Worm (Caenorhabditis elegans) whole organism, L3 larva: ENCODE data around the gene K02E11.10.

ENCODE experiments used
- R02D3.7 ChIP-seq: fragments of 150-350 bp; optimal IDR thresholded peaks from 2 replicates; lab custom pipeline; 2014; ENCODE audit warnings: missing biosample characterization, missing genetic modification characterization
- ZK546.5 ChIP-seq: sonication (generic microtip); optimal IDR thresholded peaks from 2 replicates; lab custom pipeline; 2017; ENCODE audit warnings: missing biosample characterization, missing genetic modification characterization
- aly-2 ChIP-seq: fragments of 150-350 bp; optimal IDR thresholded peaks from 2 replicates; lab custom pipeline; 2014; ENCODE audit warnings: missing biosample characterization, missing genetic modification characterization
- ama-1 ChIP-seq: fragments of 150-350 bp; optimal IDR thresholded peaks from 2 replicates; lab custom pipeline; 2018
- ceh-16 ChIP-seq: sonication (generic microtip); optimal IDR thresholded peaks from 2 replicates; lab custom pipeline; 2017; ENCODE audit warnings: missing biosample characterization, missing genetic modification characterization
- ceh-28 ChIP-seq: fragments of 150-350 bp; optimal IDR thresholded peaks from 2 replicates; lab custom pipeline; 2014; ENCODE audit warnings: missing biosample characterization, missing genetic modification reagents, missing genetic modification characterization
- ceh-82 ChIP-seq: fragments of 150-350 bp; optimal IDR thresholded peaks from 2 replicates; lab custom pipeline; 2014; ENCODE audit warnings: missing biosample characterization, missing genetic modification characterization
- ceh-9 ChIP-seq: sonication (generic microtip); optimal IDR thresholded peaks from 2 replicates; lab custom pipeline; 2018; ENCODE audit warnings: missing biosample characterization, missing genetic modification characterization
- daf-12 ChIP-seq: fragments of 150-350 bp; optimal IDR thresholded peaks from 2 replicates; lab custom pipeline; 2014; ENCODE audit warnings: missing biosample characterization, missing genetic modification reagents, missing genetic modification characterization
- egl-27 ChIP-seq: sonication (generic microtip); optimal IDR thresholded peaks from 4 replicates; lab custom pipeline; 2017; ENCODE audit warnings: missing biosample characterization, missing genetic modification reagents, missing genetic modification characterization
- egl-5 ChIP-seq: fragments of 150-350 bp; optimal IDR thresholded peaks from 2 replicates; lab custom pipeline; 2017; ENCODE audit warnings: missing biosample characterization, missing genetic modification reagents, missing genetic modification characterization, inconsistent platforms
- elt-1 ChIP-seq: fragments of 150-350 bp; optimal IDR thresholded peaks from 2 replicates; lab custom pipeline; 2014; ENCODE audit warnings: missing biosample characterization, missing genetic modification characterization
- elt-2 ChIP-seq: sonication (generic microtip); optimal IDR thresholded peaks from 2 replicates; lab custom pipeline; 2016; ENCODE audit warnings: missing genetic modification reagents, mild to moderate bottlenecking, missing genetic modification characterization, missing compliant biosample characterization
- elt-3 ChIP-seq, 3 experiments: fragments of 150-350 bp in 1 of 3; sonication (generic microtip) in 2 of 3; optimal IDR thresholded peaks; 2 replicates in 2 of 3; 4 replicates in 1 of 3; lab custom pipeline; 2014 to 2017; ENCODE audit warnings: missing biosample characterization in 3 of 3, missing genetic modification characterization in 3 of 3
- eor-1 ChIP-seq, 2 experiments: fragments of 150-350 bp; optimal IDR thresholded peaks; 2 replicates each; lab custom pipeline; 2014 to 2018; ENCODE audit warnings: missing biosample characterization in 2 of 2, missing genetic modification characterization in 2 of 2
- fkh-2 ChIP-seq: fragments of 150-350 bp; optimal IDR thresholded peaks from 2 replicates; lab custom pipeline; 2014; ENCODE audit warnings: missing biosample characterization, missing genetic modification reagents, missing genetic modification characterization
- fos-1 ChIP-seq: fragments of 150-350 bp; optimal IDR thresholded peaks from 2 replicates; lab custom pipeline; 2014; ENCODE audit warnings: missing biosample characterization, missing genetic modification characterization
- hmg-11 ChIP-seq: sonication (generic microtip); optimal IDR thresholded peaks from 2 replicates; lab custom pipeline; 2016; ENCODE audit warnings: missing genetic modification characterization, missing compliant biosample characterization
- jun-1 ChIP-seq: fragments of 150-350 bp; optimal IDR thresholded peaks from 2 replicates; lab custom pipeline; 2014; ENCODE audit warnings: missing biosample characterization, missing genetic modification reagents, missing genetic modification characterization
- lin-15B ChIP-seq: fragments of 150-350 bp; optimal IDR thresholded peaks from 2 replicates; lab custom pipeline; 2014; ENCODE audit warnings: missing biosample characterization, missing genetic modification characterization
- lin-39 ChIP-seq: fragments of 150-350 bp; optimal IDR thresholded peaks from 2 replicates; lab custom pipeline; 2018; ENCODE audit warnings: missing biosample characterization, missing genetic modification reagents, missing genetic modification characterization
- lsy-12 ChIP-seq: sonication (generic microtip); optimal IDR thresholded peaks from 2 replicates; lab custom pipeline; 2016; ENCODE audit warnings: mild to moderate bottlenecking, missing genetic modification characterization, missing compliant biosample characterization
- mdl-1 ChIP-seq: fragments of 150-350 bp; optimal IDR thresholded peaks from 2 replicates; lab custom pipeline; 2014; ENCODE audit warnings: missing biosample characterization, missing genetic modification characterization
- mml-1 ChIP-seq: fragments of 150-350 bp; sonication (generic microtip); optimal IDR thresholded peaks from 3 replicates; lab custom pipeline; 2014; ENCODE audit warnings: missing biosample characterization, missing genetic modification characterization
- nfya-1 ChIP-seq: sonication (generic microtip); optimal IDR thresholded peaks from 2 replicates; lab custom pipeline; 2017; ENCODE audit warnings: missing genetic modification characterization, mild to moderate bottlenecking, missing compliant biosample characterization, antibody characterized with exemption, moderate library complexity; ENCODE audit not compliant: insufficient read depth
- nhr-11 ChIP-seq: fragments of 150-350 bp; optimal IDR thresholded peaks from 2 replicates; lab custom pipeline; 2014; ENCODE audit warnings: missing biosample characterization, missing genetic modification characterization
- nhr-23 ChIP-seq: fragments of 150-350 bp; optimal IDR thresholded peaks from 2 replicates; lab custom pipeline; 2014; ENCODE audit warnings: missing biosample characterization, missing genetic modification reagents, missing genetic modification characterization
- nhr-237 ChIP-seq: fragments of 150-350 bp; optimal IDR thresholded peaks from 2 replicates; lab custom pipeline; 2014; ENCODE audit warnings: missing biosample characterization, missing genetic modification characterization
- nhr-25 ChIP-seq: sonication (generic microtip); optimal IDR thresholded peaks from 2 replicates; lab custom pipeline; 2017; ENCODE audit warnings: missing biosample characterization, missing genetic modification characterization
- nhr-28 ChIP-seq: fragments of 150-350 bp; optimal IDR thresholded peaks from 2 replicates; lab custom pipeline; 2014; ENCODE audit warnings: missing biosample characterization, missing genetic modification characterization
- nhr-43 ChIP-seq: sonication (generic microtip); optimal IDR thresholded peaks from 2 replicates; lab custom pipeline; 2016; ENCODE audit warnings: mild to moderate bottlenecking, missing genetic modification characterization, missing compliant biosample characterization; ENCODE audit not compliant: poor library complexity, severe bottlenecking
- nhr-67 ChIP-seq: fragments of 150-350 bp; optimal IDR thresholded peaks from 2 replicates; lab custom pipeline; 2014; ENCODE audit warnings: missing biosample characterization, missing genetic modification characterization
- nhr-76 ChIP-seq: fragments of 150-350 bp; sonication (generic microtip); optimal IDR thresholded peaks from 5 replicates; lab custom pipeline; 2014; ENCODE audit warnings: missing biosample characterization, missing genetic modification characterization
- nhr-77 ChIP-seq: fragments of 150-350 bp; optimal IDR thresholded peaks from 2 replicates; lab custom pipeline; 2014; ENCODE audit warnings: missing biosample characterization, missing genetic modification characterization
- pha-4 ChIP-seq: fragments of 150-350 bp; optimal IDR thresholded peaks from 2 replicates; lab custom pipeline; 2014; ENCODE audit warnings: missing biosample characterization, missing genetic modification reagents, missing genetic modification characterization
- sea-2 ChIP-seq: fragments of 150-350 bp; sonication (generic microtip); optimal IDR thresholded peaks from 4 replicates; lab custom pipeline; 2014; ENCODE audit warnings: missing biosample characterization, missing genetic modification reagents, missing genetic modification characterization
- skn-1 ChIP-seq: fragments of 150-350 bp; optimal IDR thresholded peaks from 2 replicates; lab custom pipeline; 2014; ENCODE audit warnings: missing biosample characterization, missing genetic modification characterization
- snpc-4 ChIP-seq: fragments of 150-350 bp; optimal IDR thresholded peaks from 2 replicates; lab custom pipeline; 2014; ENCODE audit warnings: missing biosample characterization, missing genetic modification characterization
- tbx-2 ChIP-seq: sonication (generic microtip); optimal IDR thresholded peaks from 2 replicates; lab custom pipeline; 2016; ENCODE audit warnings: mild to moderate bottlenecking, missing genetic modification characterization, missing compliant biosample characterization
- unc-39 ChIP-seq: sonication (generic microtip); optimal IDR thresholded peaks from 4 replicates; lab custom pipeline; 2017; ENCODE audit warnings: missing biosample characterization, missing genetic modification characterization
- unc-62 ChIP-seq: fragments of 150-350 bp; sonication (generic microtip); optimal IDR thresholded peaks from 4 replicates; lab custom pipeline; 2014; ENCODE audit warnings: missing biosample characterization, missing genetic modification reagents, missing genetic modification characterization
- zag-1 ChIP-seq: fragments of 150-350 bp; optimal IDR thresholded peaks from 2 replicates; lab custom pipeline; 2014; ENCODE audit warnings: missing biosample characterization, missing genetic modification characterization
- ztf-11 ChIP-seq: fragments of 150-350 bp; optimal IDR thresholded peaks from 2 replicates; lab custom pipeline; 2014; ENCODE audit warnings: missing biosample characterization, missing genetic modification characterization
- ztf-4 ChIP-seq: fragments of 150-350 bp; optimal IDR thresholded peaks from 2 replicates; lab custom pipeline; 2014; ENCODE audit warnings: missing biosample characterization, missing genetic modification characterization

Gene K02E11.10

DNA sequence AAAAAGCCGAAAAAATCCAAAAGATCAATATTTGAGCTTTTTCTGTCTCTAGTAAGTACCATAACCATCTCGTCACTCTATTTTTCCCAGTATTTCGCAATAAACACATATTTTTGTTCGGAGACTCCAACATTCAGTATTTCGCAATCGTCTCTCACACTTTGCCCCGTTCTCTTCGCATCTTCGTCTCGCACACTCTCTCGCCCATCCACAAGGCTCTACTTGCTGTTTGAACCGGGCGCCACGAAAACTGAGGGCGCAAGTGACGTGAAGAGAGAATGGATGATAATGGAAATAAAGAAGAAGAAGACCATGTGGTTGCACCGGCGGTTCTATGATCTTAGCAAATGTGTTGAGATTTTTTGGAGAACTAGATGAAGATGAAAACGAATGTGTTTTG is 40.9 kb downstream of the K02E11.10 start (continued):
- TF ChIP-seq daf-12 (tag; lab: Kevin White, UChicago), result no peak
- peak; percentile 87 for TF ChIP-seq egl-5 (tag; lab: Kevin White, UChicago)
- peak; percentile 83 for TF ChIP-seq lin-15B (tag; lab: Kevin White, UChicago)
- TF ChIP-seq skn-1 (tag; lab: Kevin White, UChicago), result peak; percentile 92
- peak; percentile 85 for TF ChIP-seq elt-2 (tag; lab: Kevin White, UChicago)
- no peak for TF ChIP-seq fos-1 (tag; lab: Kevin White, UChicago)
- peak; percentile 91 for TF ChIP-seq nhr-11 (tag; lab: Kevin White, UChicago)
- TF ChIP-seq nhr-76 (tag; lab: Kevin White, UChicago), result no peak
- peak; percentile 17 for TF ChIP-seq ztf-4 (tag; lab: Kevin White, UChicago)
- peak; percentile 76 for TF ChIP-seq fkh-2 (tag; lab: Kevin White, UChicago)
- TF ChIP-seq pha-4, result peak; percentile 96
- TF ChIP-seq mml-1, result no peak

DNA sequence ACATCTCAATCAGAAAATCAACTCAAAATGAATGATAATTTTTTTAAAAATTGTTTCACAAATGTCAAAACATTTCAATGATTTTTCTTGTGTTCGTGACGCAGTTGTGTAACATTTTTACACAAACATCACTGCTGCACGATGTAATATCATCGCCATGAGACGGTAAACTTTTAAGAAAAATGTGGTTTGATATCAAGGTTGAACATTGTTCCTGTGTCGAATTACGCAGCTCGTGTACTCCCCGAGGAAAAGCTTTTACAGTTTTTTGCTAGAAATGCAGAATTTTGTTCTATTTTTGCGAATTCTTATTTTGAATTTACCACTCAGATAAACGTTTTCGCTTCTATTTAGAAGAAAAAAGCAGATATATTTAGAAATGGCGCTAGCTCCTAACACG is 43.3 kb downstream of the K02E11.10 start:
- TF ChIP-seq daf-12 (tag; lab: Kevin White, UChicago), result no peak
- peak; percentile 57 for TF ChIP-seq nhr-25
- TF ChIP-seq nhr-43 (tag; lab: Kevin White, UChicago), result peak; percentile 77
- no peak for TF ChIP-seq hmg-11 (tag; lab: Kevin White, UChicago)
- no peak for TF ChIP-seq ceh-28 (tag; lab: Kevin White, UChicago)
- TF ChIP-seq ztf-4 (tag; lab: Kevin White, UChicago), result peak; percentile 9
- peak; percentile 10 for TF ChIP-seq lsy-12 (tag; lab: Kevin White, UChicago)
- TF ChIP-seq lin-15B (tag; lab: Kevin White, UChicago), result peak; percentile 14
- TF ChIP-seq nfya-1 (tag; lab: Kevin White, UChicago), result peak; percentile 40
- peak; percentile 58 for TF ChIP-seq ama-1 (lab: Kevin White, UChicago)
- peak; percentile 16 for TF ChIP-seq R02D3.7 (tag; lab: Kevin White, UChicago)
- peak; percentile 30 for TF ChIP-seq elt-2 (tag; lab: Kevin White, UChicago)

DNA sequence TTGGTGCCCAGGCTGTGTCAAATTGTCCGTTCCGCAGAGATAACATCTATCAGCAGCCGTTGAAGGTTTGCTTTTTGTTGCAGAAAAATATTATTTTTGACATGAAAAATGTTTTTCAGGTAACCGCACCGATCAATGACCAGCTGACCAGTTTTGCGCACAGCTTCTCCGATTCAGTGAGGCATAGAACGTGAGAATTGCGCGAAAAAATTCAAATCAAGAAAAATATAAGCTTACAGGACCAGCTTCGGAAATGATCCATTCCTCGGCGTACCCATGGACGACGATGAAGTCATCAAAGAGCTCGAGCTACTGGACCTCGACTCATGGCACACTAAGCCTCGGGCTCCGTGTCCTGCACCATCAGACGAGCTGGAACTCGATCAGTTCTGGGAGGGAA is 46.4 kb downstream of the K02E11.10 start:
- TF ChIP-seq ama-1 (lab: Kevin White, UChicago) (peak; percentile 40), ceh-9 (tag; lab: Kevin White, UChicago) (no peak)

DNA sequence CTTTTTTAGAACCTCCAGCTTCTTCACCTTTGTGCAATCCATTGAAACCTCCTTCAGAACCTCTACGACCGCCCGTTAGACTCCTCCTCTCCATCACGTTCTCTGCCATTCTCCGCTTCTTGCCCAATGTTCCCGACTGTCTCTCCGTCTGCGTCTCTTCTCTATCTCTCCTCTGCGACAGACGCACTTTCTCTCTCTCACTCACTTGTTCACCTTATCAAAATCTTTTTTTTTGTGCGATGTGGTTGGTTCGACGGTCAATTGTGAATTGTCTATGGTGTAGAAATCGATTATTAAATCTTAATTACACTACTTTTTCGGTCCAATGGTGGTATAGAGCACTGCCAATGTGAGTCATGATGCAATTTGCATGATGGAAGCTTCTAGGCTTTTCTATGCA is 47.5 kb downstream of the K02E11.10 start, which contains the start of gene atfs-1:
Gene atfs-1 (plus strand): TSS at position 213 of the 400 bp plus-strand sequence.
- TF ChIP-seq nhr-77 (peak; percentile 47), nhr-67 (tag; lab: Kevin White, UChicago) (no peak), hmg-11 (tag; lab: Kevin White, UChicago) (peak; percentile 81), ztf-4 (tag; lab: Kevin White, UChicago) (no peak), ceh-9 (tag; lab: Kevin White, UChicago) (no peak), ceh-16 (tag; lab: Kevin White, UChicago) (no peak), nhr-76 (tag; lab: Kevin White, UChicago) (no peak), mdl-1 (tag; lab: Kevin White, UChicago) (no peak), nhr-43 (tag; lab: Kevin White, UChicago) (peak; percentile 54), ztf-11 (tag; lab: Kevin White, UChicago) (no peak), lin-39 (peak; percentile 53), unc-62 (GFP tag; lab: Kevin White, UChicago) (no peak), zag-1 (tag; lab: Kevin White, UChicago) (no peak), nhr-23 (peak; percentile 57), tbx-2 (no peak), elt-1 (tag; lab: Kevin White, UChicago) (no peak), nhr-11 (tag; lab: Kevin White, UChicago) (no peak), lin-15B (tag; lab: Kevin White, UChicago) (peak; percentile 33), snpc-4 (peak; percentile 35), jun-1 (tag; lab: Kevin White, UChicago) (peak; percentile 32), R02D3.7 (tag; lab: Kevin White, UChicago) (peak; percentile 44), egl-27 (tag; lab: Kevin White, UChicago) (no peak), sea-2 (no peak), elt-3 (tag; optimal IDR thresholded peaks at IDR 0.05; lab: Kevin White, UChicago) (no peak), aly-2 (tag; lab: Kevin White, UChicago) (no peak), fos-1 (tag; lab: Kevin White, UChicago) (no peak), unc-39 (tag; lab: Kevin White, UChicago) (no peak), lsy-12 (tag; lab: Kevin White, UChicago) (peak; percentile 17), skn-1 (tag; lab: Kevin White, UChicago) (no peak), pha-4 (peak; percentile 77), ama-1 (lab: Kevin White, UChicago) (peak; percentile 9), ceh-28 (tag; lab: Kevin White, UChicago) (peak; percentile 53), nhr-25 (peak; percentile 80), fkh-2 (tag; lab: Kevin White, UChicago) (no peak), nhr-237 (tag; lab: Kevin White, UChicago) (no peak), ZK546.5 (tag; lab: Kevin White, UChicago) (no peak), ceh-82 (tag; lab: Kevin White, UChicago) (no peak), daf-12 (tag; lab: Kevin White, UChicago) (no peak), eor-1 (tag; optimal IDR thresholded peaks at IDR 0.05; lab: Kevin White, UChicago) (no peak), nhr-28 (no peak), nfya-1 (tag; lab: Kevin White, UChicago) (peak; percentile 80)
